Fruit fly (Drosophila melanogaster) S2 (cell line): Measurements from ENCODE around the gene CG8833.

Source experiments
- CG8478 ChIP-seq: fragments of >200 bp; optimal IDR thresholded peaks from 2 replicates; lab custom pipeline; 2018
- CTCF ChIP-seq, 2 experiments: fragments of >200 bp; optimal IDR thresholded peaks; 2 replicates each; lab custom pipeline; 2018

dm6 chr3L:13928769-13929594 is at the start of gene CG8833, which contains the start of gene DCTN1-p150:
- TF ChIP-seq CG8478 (lab: Kevin White, UChicago) (no peak), CTCF (optimal IDR thresholded peaks at IDR 0.05; lab: Kevin White, UChicago) (no peak)
